Worm (Caenorhabditis elegans) whole organism, L1 larva: ENCODE measurements around the gene Y39E4A.1.

ENCODE experiments used
- C04F5.9 ChIP-seq: sonication (generic microtip); optimal IDR thresholded peaks from 2 replicates; lab custom pipeline; 2016; ENCODE audit warnings: missing genetic modification characterization, missing compliant biosample characterization
- F16B12.6 ChIP-seq: fragments of 150-350 bp; optimal IDR thresholded peaks from 2 replicates; lab custom pipeline; 2014; ENCODE audit warnings: missing biosample characterization, missing genetic modification characterization
- aha-1 ChIP-seq: fragments of 150-350 bp; optimal IDR thresholded peaks from 2 replicates; lab custom pipeline; 2014; ENCODE audit warnings: missing biosample characterization, missing genetic modification characterization
- blmp-1 ChIP-seq: fragments of 150-350 bp; optimal IDR thresholded peaks from 2 replicates; lab custom pipeline; 2014; ENCODE audit warnings: missing biosample characterization, missing genetic modification characterization
- ceh-63 ChIP-seq: fragments of 200-800 bp; sonication (Bioruptor generic); optimal IDR thresholded peaks from 2 replicates; lab custom pipeline; 2018; ENCODE audit warnings: mild to moderate bottlenecking, missing genetic modification characterization, missing compliant biosample characterization
- ceh-8 ChIP-seq: fragments of 200-800 bp; sonication (Bioruptor generic); optimal IDR thresholded peaks from 2 replicates; lab custom pipeline; 2018; ENCODE audit warnings: mild to moderate bottlenecking, missing genetic modification characterization, moderate library complexity, missing compliant biosample characterization
- dpl-1 ChIP-seq, 3 experiments: fragments of 150-350 bp in 2 of 3; sonication (generic microtip) in 1 of 3; optimal IDR thresholded peaks; 2 replicates each; lab custom pipeline; 2014 to 2017; ENCODE audit warnings: missing biosample characterization in 3 of 3, missing genetic modification characterization in 3 of 3, missing genetic modification reagents in 3 of 3
- dsc-1 ChIP-seq: sonication (generic microtip); optimal IDR thresholded peaks from 2 replicates; lab custom pipeline; 2016; ENCODE audit warnings: mild to moderate bottlenecking, missing genetic modification characterization, missing compliant biosample characterization
- efl-1 ChIP-seq, 4 experiments: fragments of 150-350 bp; optimal IDR thresholded peaks in 3 of 4; peaks in 1 of 4; 1 replicate in 1 of 4; 2 replicates in 3 of 4; lab custom pipeline; 2014; ENCODE audit warnings: missing biosample characterization in 2 of 4, missing genetic modification characterization in 2 of 4, missing genetic modification reagents in 2 of 4
- efl-3 ChIP-seq: fragments of 200-800 bp; sonication (Bioruptor generic); optimal IDR thresholded peaks from 2 replicates; lab custom pipeline; 2018; ENCODE audit warnings: mild to moderate bottlenecking, missing genetic modification characterization, missing compliant biosample characterization
- fkh-10 ChIP-seq: sonication (generic microtip); optimal IDR thresholded peaks from 2 replicates; lab custom pipeline; 2017; ENCODE audit warnings: missing biosample characterization, missing genetic modification reagents, missing genetic modification characterization
- fkh-8 ChIP-seq: sonication (generic microtip); optimal IDR thresholded peaks from 2 replicates; lab custom pipeline; 2016; ENCODE audit warnings: mild to moderate bottlenecking, missing genetic modification characterization, missing compliant biosample characterization
- fos-1 ChIP-seq: fragments of 150-350 bp; optimal IDR thresholded peaks from 2 replicates; lab custom pipeline; 2014; ENCODE audit warnings: missing biosample characterization, missing genetic modification characterization
- hlh-17 ChIP-seq: fragments of 200-800 bp; sonication (Bioruptor generic); optimal IDR thresholded peaks from 2 replicates; lab custom pipeline; 2018; ENCODE audit warnings: missing genetic modification characterization, mild to moderate bottlenecking, missing compliant biosample characterization, moderate library complexity, borderline replicate concordance
- hpl-2 ChIP-seq: fragments of 150-350 bp; optimal IDR thresholded peaks from 2 replicates; lab custom pipeline; 2014; ENCODE audit warnings: missing biosample characterization, missing genetic modification reagents, missing genetic modification characterization
- lin-14 ChIP-seq: fragments of 200-800 bp; sonication (Bioruptor generic); optimal IDR thresholded peaks from 2 replicates; lab custom pipeline; 2018; ENCODE audit warnings: mild to moderate bottlenecking, missing genetic modification characterization, moderate library complexity, missing compliant biosample characterization
- lin-35 ChIP-seq, 2 experiments: fragments of 150-350 bp; optimal IDR thresholded peaks; 2 replicates each; lab custom pipeline; 2014; ENCODE audit warnings: missing biosample characterization in 2 of 2, missing genetic modification characterization in 2 of 2, missing genetic modification reagents in 2 of 2
- lin-39 ChIP-seq: fragments of 150-350 bp; optimal IDR thresholded peaks from 2 replicates; lab custom pipeline; 2014; ENCODE audit warnings: missing biosample characterization, missing genetic modification reagents, missing genetic modification characterization
- lsy-2 ChIP-seq, 2 experiments: fragments of 150-350 bp; optimal IDR thresholded peaks; 2 replicates each; lab custom pipeline; 2014; ENCODE audit warnings: missing biosample characterization in 2 of 2, missing genetic modification characterization in 2 of 2
- mep-1 ChIP-seq: fragments of 150-350 bp; optimal IDR thresholded peaks from 2 replicates; lab custom pipeline; 2014; ENCODE audit warnings: missing biosample characterization, missing genetic modification characterization
- nhr-19 ChIP-seq: fragments of 200-800 bp; sonication (Bioruptor generic); conservative IDR thresholded peaks from 2 replicates; pipeline ENCODE4 v1.3.6; 2022; ENCODE audit warnings: missing genetic modification characterization, missing compliant biosample characterization
- nhr-28 ChIP-seq: fragments of 150-350 bp; optimal IDR thresholded peaks from 2 replicates; lab custom pipeline; 2014; ENCODE audit warnings: missing biosample characterization, missing genetic modification characterization
- nhr-47 ChIP-seq: sonication (generic microtip); optimal IDR thresholded peaks from 2 replicates; lab custom pipeline; 2016; ENCODE audit warnings: mild to moderate bottlenecking, missing genetic modification characterization, moderate library complexity, missing compliant biosample characterization
- nhr-71 ChIP-seq: sonication (generic microtip); optimal IDR thresholded peaks from 2 replicates; lab custom pipeline; 2016; ENCODE audit warnings: mild to moderate bottlenecking, missing genetic modification characterization, moderate library complexity, missing compliant biosample characterization
- nhr-90 ChIP-seq: sonication (generic microtip); optimal IDR thresholded peaks from 2 replicates; lab custom pipeline; 2016; ENCODE audit warnings: mild to moderate bottlenecking, missing genetic modification characterization, missing compliant biosample characterization; ENCODE audit not compliant: poor library complexity
- skn-1 ChIP-seq: fragments of 150-350 bp; optimal IDR thresholded peaks from 2 replicates; lab custom pipeline; 2014; ENCODE audit warnings: missing biosample characterization, missing genetic modification characterization
- snpc-4 ChIP-seq: fragments of 150-350 bp; optimal IDR thresholded peaks from 2 replicates; lab custom pipeline; 2014; ENCODE audit warnings: missing biosample characterization, missing genetic modification characterization
- snu-23 ChIP-seq: sonication (generic microtip); optimal IDR thresholded peaks from 2 replicates; lab custom pipeline; 2016; ENCODE audit warnings: missing genetic modification characterization, missing compliant biosample characterization
- sox-4 ChIP-seq: sonication (generic microtip); optimal IDR thresholded peaks from 2 replicates; lab custom pipeline; 2016; ENCODE audit warnings: missing genetic modification characterization, missing compliant biosample characterization
- swsn-7 ChIP-seq: sonication (generic microtip); optimal IDR thresholded peaks from 2 replicates; lab custom pipeline; 2016; ENCODE audit warnings: missing genetic modification characterization, missing compliant biosample characterization
- tbx-2 ChIP-seq: sonication (generic microtip); optimal IDR thresholded peaks from 2 replicates; lab custom pipeline; 2016; ENCODE audit warnings: missing genetic modification characterization, missing compliant biosample characterization
- unc-30 ChIP-seq: sonication (generic microtip); optimal IDR thresholded peaks from 2 replicates; lab custom pipeline; 2017; ENCODE audit warnings: missing biosample characterization, missing genetic modification characterization
- unc-86 ChIP-seq: sonication (generic microtip); optimal IDR thresholded peaks from 2 replicates; lab custom pipeline; 2016; ENCODE audit warnings: missing genetic modification characterization, missing compliant biosample characterization
- unc-98 ChIP-seq: fragments of 200-800 bp; sonication (Bioruptor generic); IDR thresholded peaks from 2 replicates; pipeline ENCODE4 v1.3.6; 2022; ENCODE audit warnings: missing genetic modification characterization, missing compliant biosample characterization
- vab-15 ChIP-seq: sonication (generic microtip); optimal IDR thresholded peaks from 2 replicates; lab custom pipeline; 2017; ENCODE audit warnings: missing genotype, mild to moderate bottlenecking, missing genetic modification characterization, missing compliant biosample characterization
- xbp-1 ChIP-seq: sonication (generic microtip); optimal IDR thresholded peaks from 2 replicates; lab custom pipeline; 2016; ENCODE audit warnings: missing genetic modification characterization, missing compliant biosample characterization
- ztf-4 ChIP-seq: fragments of 150-350 bp; optimal IDR thresholded peaks from 2 replicates; lab custom pipeline; 2014; ENCODE audit warnings: missing biosample characterization, missing genetic modification characterization

Y39E4A.1 gene

ce11 chrIII:12920810-12921209 is 30.4 kb upstream of the Y39E4A.1 start:
- TF ChIP-seq ztf-4 (tag; lab: Kevin White, UChicago) (no peak), unc-98 (GFP tag; lab: Robert Waterston, UW) (no peak)

- TF ChIP-seq mep-1 (tag; lab: Kevin White, UChicago) (peak; percentile 28), hlh-17 (GFP tag; lab: Kevin White, UChicago) (no peak), snu-23 (peak; percentile 25), lsy-2 (tag; optimal IDR thresholded peaks at IDR 0.05; lab: Kevin White, UChicago) (peak; percentile 44 to 78), dpl-1 (GFP tag; optimal IDR thresholded peaks at IDR 0.05; lab: Kevin White, UChicago) (peak; percentile 13 to 51 (median 16)), lin-35 (GFP tag; optimal IDR thresholded peaks at IDR 0.05; lab: Kevin White, UChicago) (peak; percentile 40 to 43), xbp-1 (tag; lab: Kevin White, UChicago) (peak; percentile 31), nhr-71 (peak; percentile 29), nhr-47 (tag; lab: Kevin White, UChicago) (peak; percentile 53), dsc-1 (tag; lab: Kevin White, UChicago) (peak; percentile 41), unc-30 (no peak), F16B12.6 (peak; percentile 82), unc-86 (tag; lab: Kevin White, UChicago) (peak; percentile 7), hpl-2 (GFP tag; lab: Kevin White, UChicago) (no peak), efl-1 (optimal IDR thresholded peaks at IDR 0.05; lab: Kevin White, UChicago) (peak; percentile 28 to 57), efl-1 (GFP tag; optimal IDR thresholded peaks at IDR 0.05 in 1 of 2; lab: Kevin White, UChicago) (peak; percentile 57 to 91), tbx-2 (tag; lab: Kevin White, UChicago) (peak; percentile 1), swsn-7 (tag; lab: Kevin White, UChicago) (peak; percentile 18), nhr-28 (tag; lab: Kevin White, UChicago) (no peak), fkh-8 (tag; lab: Kevin White, UChicago) (peak; percentile 44), blmp-1 (tag; lab: Kevin White, UChicago) (peak; percentile 17), vab-15 (tag; lab: Kevin White, UChicago) (no peak)
- TF ChIP-seq, all 84 proteins: peak for 16
These were observed 25.1 kb upstream of the Y39E4A.1 start, which contains the start of the genes npp-25 and mrps-10 for ce11 chrIII:12925947-12926607. Gene npp-25 (minus strand): TSS chrIII:12925997. Gene mrps-10 (plus strand): TSS chrIII:12926557.

- no peak for TF ChIP-seq blmp-1 (tag; lab: Kevin White, UChicago)
- no peak for TF ChIP-seq lin-14 (GFP tag; lab: Kevin White, UChicago)
- TF ChIP-seq nhr-19 (GFP tag; lab: Robert Waterston, UW): no peak
- no peak for TF ChIP-seq C04F5.9
- no peak for TF ChIP-seq efl-3 (GFP tag; lab: Kevin White, UChicago)
- no peak for TF ChIP-seq fos-1 (tag; lab: Kevin White, UChicago)
- no peak for TF ChIP-seq lin-39 (tag; lab: Kevin White, UChicago)
- TF ChIP-seq dsc-1 (tag; lab: Kevin White, UChicago): no peak
- TF ChIP-seq fkh-8 (tag; lab: Kevin White, UChicago): no peak
- TF ChIP-seq skn-1 (tag; lab: Kevin White, UChicago): no peak
- TF ChIP-seq aha-1 (tag; lab: Kevin White, UChicago): no peak
- TF ChIP-seq snpc-4 (tag; lab: Kevin White, UChicago): no peak
- no peak for TF ChIP-seq lin-35 (GFP tag; optimal IDR thresholded peaks at IDR 0.05; lab: Kevin White, UChicago)
- TF ChIP-seq sox-4 (tag; lab: Kevin White, UChicago): no peak
- no peak for TF ChIP-seq xbp-1 (tag; lab: Kevin White, UChicago)
- no peak for TF ChIP-seq nhr-47 (tag; lab: Kevin White, UChicago)
- TF ChIP-seq nhr-90 (tag; lab: Kevin White, UChicago): no peak
- no peak for TF ChIP-seq ceh-8 (GFP tag; lab: Kevin White, UChicago)
- TF ChIP-seq fkh-10 (GFP tag; lab: Kevin White, UChicago): no peak
- no peak for TF ChIP-seq ceh-63 (GFP tag; lab: Kevin White, UChicago)
- TF ChIP-seq, all 84 proteins: peak for 0
These were observed 21.6 kb upstream of the Y39E4A.1 start, which contains the start of gene Y37D8A.19 for ce11 chrIII:12929573-12929972. Gene Y37D8A.19 (plus strand): TSS chrIII:12929873.
